Worm (Caenorhabditis elegans): ENCODE data around the gene Y46H3C.5.

Y46H3C.5 gene

DNA sequence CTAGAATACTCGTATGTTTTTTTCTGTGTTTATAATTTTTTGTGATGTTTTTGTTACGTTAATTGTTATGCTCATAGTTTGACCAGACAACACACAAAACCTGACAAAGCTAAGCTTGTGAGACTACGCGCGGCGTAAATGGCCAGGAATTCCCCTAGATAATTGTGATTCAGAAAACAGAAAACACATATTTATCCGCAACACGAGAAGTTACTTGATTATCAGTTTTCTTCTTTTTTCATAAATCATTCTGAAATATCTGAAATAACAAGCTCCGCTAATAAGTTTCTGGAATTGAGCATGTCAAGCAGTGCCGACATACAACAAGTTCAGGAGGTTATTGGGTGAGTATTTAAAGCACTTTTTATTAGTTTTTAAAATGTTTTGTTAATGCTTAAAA, 18.6 kb upstream of the Y46H3C.5 start, which contains the start of gene srw-100:
Gene srw-100, plus strand, starts transcription at position 301 of the 400 bp plus-strand sequence.
- TF ChIP-seq eyg-1 (tag; optimal IDR thresholded peaks at IDR 0.05) (no peak), sox-4 (tag; optimal IDR thresholded peaks at IDR 0.05) (no peak), ceh-9 (tag; optimal IDR thresholded peaks at IDR 0.05) (no peak), ets-4 (tag; optimal IDR thresholded peaks at IDR 0.05) (no peak), T23F11.4 (GFP tag; optimal IDR thresholded peaks at IDR 0.05) (no peak), ceh-2 (tag; optimal IDR thresholded peaks at IDR 0.05) (no peak), hlh-13 (GFP tag; optimal IDR thresholded peaks at IDR 0.05) (no peak), dmd-4 (tag; optimal IDR thresholded peaks at IDR 0.05; ENCODE audit: borderline replicate concordance) (no peak), Y22D7AL.16 (tag; optimal IDR thresholded peaks at IDR 0.05) (no peak), K09A11.1 (tag; optimal IDR thresholded peaks at IDR 0.05; ENCODE audit: insufficient read depth) (no peak), K02D7.2 (tag; optimal IDR thresholded peaks at IDR 0.05) (no peak), ceh-30 (tag; optimal IDR thresholded peaks at IDR 0.05) (no peak), hlh-6 (tag; optimal IDR thresholded peaks at IDR 0.05) (no peak), ceh-45 (GFP tag; IDR thresholded peaks at IDR 0.05) (no peak), elt-4 (tag; optimal IDR thresholded peaks at IDR 0.05) (no peak), ref-2 (tag; optimal IDR thresholded peaks at IDR 0.05) (no peak), hlh-15 (tag; optimal IDR thresholded peaks at IDR 0.05) (no peak), unc-42 (tag; optimal IDR thresholded peaks at IDR 0.05) (no peak), ceh-22 (tag; optimal IDR thresholded peaks at IDR 0.05) (no peak), pat-9 (tag; optimal IDR thresholded peaks at IDR 0.05) (no peak)

DNA sequence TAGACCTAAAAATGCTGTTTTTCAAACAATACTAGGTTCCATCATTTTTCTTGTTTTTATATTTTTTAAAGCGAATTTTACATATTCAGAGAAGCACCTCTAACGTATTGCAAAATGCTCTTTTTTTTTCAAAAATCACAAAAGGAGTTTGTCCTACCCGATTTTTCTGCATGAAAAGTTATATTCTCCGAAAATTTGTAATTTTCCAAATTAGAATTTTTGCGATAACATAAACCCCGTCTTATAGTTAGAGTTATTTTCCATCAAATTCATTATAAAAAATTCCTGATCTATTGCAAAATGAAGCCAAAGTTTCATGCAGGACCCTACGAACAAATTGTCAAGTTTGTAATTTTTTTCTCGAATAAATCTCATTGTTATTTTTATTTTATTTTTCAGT, 16.1 kb upstream of the Y46H3C.5 start, which contains the start of gene srw-99:
Gene srw-99, plus strand, starts transcription at position 301 of the 400 bp plus-strand sequence.
- TF ChIP-seq ref-2 (tag; optimal IDR thresholded peaks at IDR 0.05), result no peak
- no peak for TF ChIP-seq odd-2 (tag; optimal IDR thresholded peaks at IDR 0.05)
- TF ChIP-seq ceh-48 (tag; optimal IDR thresholded peaks at IDR 0.05), result no peak
- no peak for TF ChIP-seq unc-42 (tag; optimal IDR thresholded peaks at IDR 0.05)

- TF ChIP-seq odd-2 (tag; optimal IDR thresholded peaks at IDR 0.05) (no peak), Y22D7AL.16 (tag; optimal IDR thresholded peaks at IDR 0.05) (no peak), dve-1 (tag; optimal IDR thresholded peaks at IDR 0.05) (no peak), ceh-34 (tag; optimal IDR thresholded peaks at IDR 0.05) (no peak), ceh-22 (tag; optimal IDR thresholded peaks at IDR 0.05) (no peak), C38D4.7 (GFP tag; optimal IDR thresholded peaks at IDR 0.05) (no peak)
Measured at ce11 chrV:1701584-1702101, 9.3 kb upstream of the Y46H3C.5 start, which contains the start of gene srw-90. TSS of gene srw-90 (plus strand) at chrV:1702051.

- no peak for TF ChIP-seq fax-1 (tag; optimal IDR thresholded peaks at IDR 0.05)
- no peak for TF ChIP-seq unc-42 (tag; optimal IDR thresholded peaks at IDR 0.05)
- no peak for TF ChIP-seq elt-4 (tag; optimal IDR thresholded peaks at IDR 0.05)
Measured at ce11 chrV:1699228-1699795, 7.0 kb upstream of the Y46H3C.5 start.

ce11 chrV:1698400-1698799, 6.1 kb upstream of the Y46H3C.5 start:
- no peak for TF ChIP-seq C08G9.2 (tag; optimal IDR thresholded peaks at IDR 0.05)
- TF ChIP-seq F13H6.1 (tag; optimal IDR thresholded peaks at IDR 0.05), result no peak
- no peak for TF ChIP-seq sox-4 (tag; optimal IDR thresholded peaks at IDR 0.05)
- TF ChIP-seq ceh-24 (tag; optimal IDR thresholded peaks at IDR 0.05), result no peak
- TF ChIP-seq unc-55 (GFP tag; optimal IDR thresholded peaks at IDR 0.05), result no peak
- TF ChIP-seq dmd-4 (tag; optimal IDR thresholded peaks at IDR 0.05; ENCODE audit: borderline replicate concordance), result no peak
- no peak for TF ChIP-seq nfya-1 (tag; optimal IDR thresholded peaks at IDR 0.05)
- no peak for TF ChIP-seq nhr-11 (tag; optimal IDR thresholded peaks at IDR 0.05)
- TF ChIP-seq eyg-1 (tag; optimal IDR thresholded peaks at IDR 0.05), result no peak
- TF ChIP-seq ceh-48 (tag; optimal IDR thresholded peaks at IDR 0.05), result no peak
- no peak for TF ChIP-seq che-1 (tag; optimal IDR thresholded peaks at IDR 0.05)
- no peak for TF ChIP-seq Y22D7AL.16 (tag; optimal IDR thresholded peaks at IDR 0.05)
- TF ChIP-seq lin-11 (tag; optimal IDR thresholded peaks at IDR 0.05), result no peak
- no peak for TF ChIP-seq ref-2 (tag; optimal IDR thresholded peaks at IDR 0.05)
- no peak for TF ChIP-seq madf-2 (tag; optimal IDR thresholded peaks at IDR 0.05)
- TF ChIP-seq elt-4 (tag; optimal IDR thresholded peaks at IDR 0.05), result no peak
- no peak for TF ChIP-seq T23F11.4 (GFP tag; optimal IDR thresholded peaks at IDR 0.05)
